Worm (Caenorhabditis elegans) whole organism, young adult: ENCODE data around the gene tpan-1.

Experiments used
- B0019.2 ChIP-seq: fragments of 200-800 bp; sonication (Bioruptor generic); conservative IDR thresholded peaks from 2 replicates; pipeline ENCODE4 v1.3.6; 2022; ENCODE audit warnings: missing genetic modification reagents, missing genetic modification characterization, missing compliant biosample characterization
- B0336.3 ChIP-seq: fragments of 200-800 bp; sonication (Bioruptor generic); IDR thresholded peaks from 2 replicates; pipeline ENCODE4 v1.3.6; 2022; ENCODE audit warnings: missing genetic modification characterization, missing compliant biosample characterization
- C17E4.6 ChIP-seq: fragments of 200-800 bp; sonication (Bioruptor generic); IDR thresholded peaks from 2 replicates; pipeline ENCODE4 v1.3.6; 2022; ENCODE audit warnings: missing genetic modification reagents, missing genetic modification characterization, missing compliant biosample characterization
- F23B12.7 ChIP-seq: sonication (generic microtip); optimal IDR thresholded peaks from 2 replicates; lab custom pipeline; 2017; ENCODE audit warnings: missing genetic modification characterization, mild to moderate bottlenecking, missing compliant biosample characterization, antibody characterized with exemption, moderate library complexity; ENCODE audit not compliant: insufficient read depth
- F33H1.4 ChIP-seq: fragments of 200-800 bp; sonication (Bioruptor generic); IDR thresholded peaks from 2 replicates; pipeline ENCODE4 v1.3.6; 2022; ENCODE audit warnings: missing genetic modification reagents, missing genetic modification characterization, missing compliant biosample characterization
- F37B4.10 ChIP-seq: fragments of 200-800 bp; sonication (Bioruptor generic); IDR thresholded peaks from 2 replicates; pipeline ENCODE4 v1.3.6; 2022; ENCODE audit warnings: missing genetic modification characterization, missing compliant biosample characterization
- F55B11.4 ChIP-seq: sonication (generic microtip); optimal IDR thresholded peaks from 2 replicates; lab custom pipeline; 2016; ENCODE audit warnings: missing compliant biosample characterization, missing genetic modification characterization, borderline replicate concordance; ENCODE audit not compliant: insufficient read depth
- T07F8.4 ChIP-seq: sonication (generic microtip); optimal IDR thresholded peaks from 2 replicates; lab custom pipeline; 2016; ENCODE audit warnings: mild to moderate bottlenecking, missing genetic modification characterization, moderate library complexity, missing compliant biosample characterization
- ZK185.1 ChIP-seq: sonication (generic microtip); optimal IDR thresholded peaks from 2 replicates; lab custom pipeline; 2016; ENCODE audit warnings: mild to moderate bottlenecking, missing genetic modification characterization, missing compliant biosample characterization; ENCODE audit not compliant: poor library complexity, severe bottlenecking
- ama-1 ChIP-seq, 3 experiments: fragments of 150-350 bp in 1 of 3; sonication (generic microtip) in 2 of 3; optimal IDR thresholded peaks; 2 replicates each; lab custom pipeline; 2014 to 2018; ENCODE audit warnings: missing biosample characterization in 2 of 3, missing genetic modification characterization in 2 of 3, missing genetic modification reagents in 2 of 3
- athp-1 ChIP-seq: sonication (generic microtip); optimal IDR thresholded peaks from 2 replicates; lab custom pipeline; 2017; ENCODE audit warnings: mild to moderate bottlenecking, missing genetic modification characterization, missing compliant biosample characterization
- bed-1 ChIP-seq: fragments of 200-800 bp; sonication (Bioruptor generic); IDR thresholded peaks from 2 replicates; pipeline ENCODE4 v1.3.6; 2022; ENCODE audit warnings: missing genetic modification reagents, missing genetic modification characterization, missing compliant biosample characterization
- ceh-100 ChIP-seq: fragments of 200-800 bp; sonication (Bioruptor generic); IDR thresholded peaks from 2 replicates; pipeline ENCODE4 v1.3.6; 2022; ENCODE audit warnings: missing genetic modification reagents, missing genetic modification characterization, missing compliant biosample characterization
- chd-7 ChIP-seq: sonication (generic microtip); optimal IDR thresholded peaks from 2 replicates; lab custom pipeline; 2016; ENCODE audit warnings: mild to moderate bottlenecking, missing genetic modification characterization, moderate library complexity, missing compliant biosample characterization
- dox-1 ChIP-seq: fragments of 200-800 bp; sonication (Bioruptor generic); IDR thresholded peaks from 2 replicates; pipeline ENCODE4 v1.3.6; 2022; ENCODE audit warnings: missing genetic modification reagents, missing genetic modification characterization, missing compliant biosample characterization
- egrh-3 ChIP-seq: fragments of 200-800 bp; sonication (Bioruptor generic); IDR thresholded peaks from 2 replicates; pipeline ENCODE4 v1.3.6; 2022; ENCODE audit warnings: missing genetic modification reagents, missing genetic modification characterization, missing compliant biosample characterization
- hlh-12 ChIP-seq: sonication (generic microtip); optimal IDR thresholded peaks from 2 replicates; lab custom pipeline; 2016; ENCODE audit warnings: missing genetic modification characterization, missing compliant biosample characterization
- hmg-20 ChIP-seq: fragments of 200-800 bp; sonication (Bioruptor generic); IDR thresholded peaks from 2 replicates; pipeline ENCODE4 v1.3.6; 2022; ENCODE audit warnings: missing genetic modification reagents, missing genetic modification characterization, missing compliant biosample characterization
- hrde-1 ChIP-seq: sonication (generic microtip); optimal IDR thresholded peaks from 2 replicates; lab custom pipeline; 2016; ENCODE audit warnings: missing genetic modification characterization, mild to moderate bottlenecking, missing compliant biosample characterization, moderate library complexity, missing genotype, missing genetic modification reagents, borderline replicate concordance
- hsf-1 ChIP-seq: fragments of 200-800 bp; sonication (Bioruptor generic); IDR thresholded peaks from 2 replicates; pipeline ENCODE4 v1.3.6; 2022; ENCODE audit warnings: missing genetic modification reagents, missing genetic modification characterization, missing compliant biosample characterization
- lag-1 ChIP-seq: fragments of 200-800 bp; sonication (Bioruptor generic); IDR thresholded peaks from 2 replicates; pipeline ENCODE4 v1.3.6; 2022; ENCODE audit warnings: missing genetic modification reagents, missing genetic modification characterization, missing compliant biosample characterization
- lin-26 ChIP-seq: fragments of 200-800 bp; sonication (Bioruptor generic); IDR thresholded peaks from 2 replicates; pipeline ENCODE4 v1.3.6; 2022; ENCODE audit warnings: missing genetic modification reagents, missing genetic modification characterization, missing compliant biosample characterization
- lin-40 ChIP-seq: sonication (generic microtip); optimal IDR thresholded peaks from 2 replicates; lab custom pipeline; 2016; ENCODE audit warnings: missing genetic modification characterization, mild to moderate bottlenecking, missing compliant biosample characterization, missing genotype, missing genetic modification reagents
- madf-10 ChIP-seq: sonication (generic microtip); optimal IDR thresholded peaks from 2 replicates; lab custom pipeline; 2016; ENCODE audit warnings: mild to moderate bottlenecking, missing genetic modification characterization, missing compliant biosample characterization
- madf-8 ChIP-seq: fragments of 200-800 bp; sonication (Bioruptor generic); conservative IDR thresholded peaks from 2 replicates; pipeline ENCODE4 v1.3.6; 2022; ENCODE audit warnings: missing genetic modification reagents, missing genetic modification characterization, missing compliant biosample characterization
- nhr-179 ChIP-seq: sonication (generic microtip); optimal IDR thresholded peaks from 2 replicates; lab custom pipeline; 2016; ENCODE audit warnings: mild to moderate bottlenecking, missing genetic modification characterization, missing compliant biosample characterization
- nhr-90 ChIP-seq: sonication (generic microtip); optimal IDR thresholded peaks from 2 replicates; lab custom pipeline; 2016; ENCODE audit warnings: missing genotype, mild to moderate bottlenecking, missing genetic modification characterization, missing compliant biosample characterization
- repo-1 ChIP-seq: sonication (generic microtip); optimal IDR thresholded peaks from 2 replicates; lab custom pipeline; 2017; ENCODE audit warnings: mild to moderate bottlenecking, missing genetic modification characterization, missing compliant biosample characterization
- snpc-1.1 ChIP-seq: sonication (generic microtip); optimal IDR thresholded peaks from 2 replicates; lab custom pipeline; 2017; ENCODE audit warnings: missing genetic modification characterization, mild to moderate bottlenecking, missing compliant biosample characterization, antibody characterized with exemption, moderate library complexity, missing genotype, missing genetic modification reagents; ENCODE audit not compliant: insufficient read depth
- snpc-3.4 ChIP-seq: sonication (generic microtip); optimal IDR thresholded peaks from 2 replicates; lab custom pipeline; 2017; ENCODE audit warnings: missing genetic modification characterization, mild to moderate bottlenecking, missing compliant biosample characterization, antibody characterized with exemption, moderate library complexity, missing genotype, missing genetic modification reagents
- snpc-4 ChIP-seq, 5 experiments: fragments of 150-350 bp in 1 of 5; sonication (generic microtip) in 4 of 5; optimal IDR thresholded peaks; 2 replicates each; lab custom pipeline; 2014 to 2018; ENCODE audit warnings: missing genetic modification characterization in 5 of 5, missing biosample characterization in 3 of 5, antibody characterized with exemption in 2 of 5, mild to moderate bottlenecking in 2 of 5, missing compliant biosample characterization in 2 of 5, missing genotype in 2 of 5, moderate library complexity in 2 of 5, missing genetic modification reagents in 1 of 5
- somi-1 ChIP-seq: fragments of 200-800 bp; sonication (Bioruptor generic); optimal IDR thresholded peaks from 2 replicates; lab custom pipeline; 2018; ENCODE audit warnings: mild to moderate bottlenecking, missing genetic modification characterization, missing compliant biosample characterization
- tlf-1 ChIP-seq: fragments of 200-800 bp; sonication (Bioruptor generic); optimal IDR thresholded peaks from 2 replicates; lab custom pipeline; 2018; ENCODE audit warnings: mild to moderate bottlenecking, missing genetic modification characterization, missing compliant biosample characterization
- unc-130 ChIP-seq: sonication (generic microtip); optimal IDR thresholded peaks from 2 replicates; lab custom pipeline; 2016; ENCODE audit warnings: missing genetic modification reagents, missing genetic modification characterization, missing compliant biosample characterization
- unc-62 ChIP-seq: fragments of 150-350 bp; optimal IDR thresholded peaks from 2 replicates; lab custom pipeline; 2014; ENCODE audit warnings: missing biosample characterization, missing genetic modification reagents, missing genetic modification characterization
- ztf-25 ChIP-seq: fragments of 200-800 bp; sonication (Bioruptor generic); IDR thresholded peaks from 2 replicates; pipeline ENCODE4 v1.3.6; 2022; ENCODE audit warnings: missing genetic modification reagents, missing genetic modification characterization, missing compliant biosample characterization
- ztf-26 ChIP-seq: sonication (generic microtip); optimal IDR thresholded peaks from 2 replicates; lab custom pipeline; 2017; ENCODE audit warnings: missing genetic modification characterization, missing compliant biosample characterization
- ztf-28 ChIP-seq: fragments of 200-800 bp; sonication (Bioruptor generic); IDR thresholded peaks from 2 replicates; pipeline ENCODE4 v1.3.6; 2022; ENCODE audit warnings: missing genetic modification reagents, missing genetic modification characterization, missing compliant biosample characterization
- ztf-6 ChIP-seq: fragments of 200-800 bp; sonication (Bioruptor generic); IDR thresholded peaks from 2 replicates; pipeline ENCODE4 v1.3.6; 2022; ENCODE audit warnings: missing genetic modification reagents, missing genetic modification characterization, missing compliant biosample characterization

Gene tpan-1

DNA sequence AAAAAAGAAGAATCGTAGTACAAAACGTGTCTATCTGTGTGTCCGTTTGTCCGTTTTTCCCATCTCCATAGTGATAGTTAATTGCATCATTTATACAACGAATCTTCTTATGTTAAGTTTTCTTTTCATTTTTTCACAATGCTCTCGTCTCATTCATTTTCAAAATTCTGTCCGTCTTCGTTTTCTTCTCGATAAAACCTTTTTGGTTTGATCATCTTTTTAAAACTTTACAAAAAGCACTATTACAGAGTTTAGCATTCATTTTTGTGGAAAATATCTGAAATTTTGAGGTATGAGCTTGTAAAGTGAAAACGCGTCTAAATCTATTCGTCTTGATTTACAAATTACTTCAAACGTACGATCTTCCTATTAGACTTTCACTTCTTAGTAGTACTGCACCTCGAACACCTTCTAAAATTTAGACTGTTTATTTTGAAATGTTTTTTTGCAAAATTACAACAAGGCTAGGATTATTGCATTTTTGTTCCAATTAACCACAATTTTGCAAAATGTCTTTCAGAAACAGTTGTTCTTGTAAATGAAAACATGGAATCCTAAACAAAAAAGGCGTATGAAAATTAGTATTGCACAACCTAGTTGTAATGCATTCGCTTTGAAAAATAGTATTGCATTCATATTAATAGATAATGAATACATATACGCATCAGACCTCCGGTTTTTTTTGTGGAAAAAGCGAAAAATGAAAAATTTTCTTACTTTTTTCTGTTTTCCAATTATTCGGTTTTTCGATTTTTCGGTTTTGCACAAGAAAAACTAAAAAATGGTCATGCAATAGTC lies 4.1 kb upstream of the tpan-1 start (continued):
- TF ChIP-seq hmg-20 (GFP tag; lab: Robert Waterston, UW), result no peak
- TF ChIP-seq T07F8.4 (tag; lab: Kevin White, UChicago), result no peak
- no peak for TF ChIP-seq F33H1.4
- TF ChIP-seq ZK185.1, result peak; percentile 50
- no peak for TF ChIP-seq F55B11.4
- no peak for TF ChIP-seq nhr-90 (tag; lab: Kevin White, UChicago)
- TF ChIP-seq athp-1, result no peak
- no peak for TF ChIP-seq ztf-28
- TF ChIP-seq ztf-25, result no peak
- no peak for TF ChIP-seq F23B12.7 (tag; lab: Kevin White, UChicago)
- TF ChIP-seq lin-26 (GFP tag; lab: Robert Waterston, UW), result no peak
- TF ChIP-seq snpc-3.4, result peak; percentile 11
- TF ChIP-seq lin-40 (tag; lab: Kevin White, UChicago), result peak; percentile 0
- no peak for TF ChIP-seq lag-1
- no peak for TF ChIP-seq madf-8 (GFP tag; lab: Robert Waterston, UW)
- 0 out of 2 replicates have a peak, but pooled peaks have one; percentile 33 for TF ChIP-seq B0336.3 (GFP tag; lab: Robert Waterston, UW)
- no peak for TF ChIP-seq ztf-6
- TF ChIP-seq bed-1 (GFP tag; lab: Robert Waterston, UW), result no peak
- no peak for TF ChIP-seq F37B4.10 (GFP tag; lab: Robert Waterston, UW)
- TF ChIP-seq ama-1 (optimal IDR thresholded peaks at IDR 0.05; lab: Kevin White, UChicago), result peak; percentile 10
- no peak for TF ChIP-seq ama-1 (GFP tag; optimal IDR thresholded peaks at IDR 0.05; lab: Kevin White, UChicago)
- TF ChIP-seq B0019.2 (GFP tag; lab: Robert Waterston, UW), result no peak
- TF ChIP-seq nhr-179, result no peak
- no peak for TF ChIP-seq hsf-1 (GFP tag; lab: Robert Waterston, UW)
- no peak for TF ChIP-seq ceh-100 (GFP tag; lab: Robert Waterston, UW)
- no peak for TF ChIP-seq C17E4.6 (GFP tag; lab: Robert Waterston, UW)
- no peak for TF ChIP-seq snpc-4 (GFP tag; optimal IDR thresholded peaks at IDR 0.05; lab: Kevin White, UChicago)
- TF ChIP-seq snpc-4 (tag; optimal IDR thresholded peaks at IDR 0.05; lab: Kevin White, UChicago), result no peak
- TF ChIP-seq tlf-1 (GFP tag; lab: Kevin White, UChicago), result peak; percentile 10
- TF ChIP-seq hrde-1 (tag; lab: Kevin White, UChicago), result no peak
- no peak for TF ChIP-seq unc-130 (GFP tag; lab: Kevin White, UChicago)
- no peak for TF ChIP-seq chd-7 (tag; lab: Kevin White, UChicago)
- TF ChIP-seq hlh-12 (tag; lab: Kevin White, UChicago), result no peak
- no peak for TF ChIP-seq snpc-1.1 (tag; lab: Kevin White, UChicago)
- TF ChIP-seq unc-62 (GFP tag; lab: Kevin White, UChicago), result no peak
- TF ChIP-seq repo-1 (tag; lab: Kevin White, UChicago), result no peak
- TF ChIP-seq ztf-26 (tag; lab: Kevin White, UChicago), result no peak
- TF ChIP-seq madf-10 (tag; lab: Kevin White, UChicago), result peak; percentile 72
- TF ChIP-seq egrh-3 (GFP tag; lab: Robert Waterston, UW), result no peak
- TF ChIP-seq somi-1 (GFP tag; lab: Kevin White, UChicago), result no peak
- no peak for TF ChIP-seq dox-1
